Worm (Caenorhabditis elegans) whole organism, L3 larva: ENCODE results near the gene flh-1.

Experiments
- R02D3.7 ChIP-seq: fragments of 150-350 bp; optimal IDR thresholded peaks from 2 replicates; lab custom pipeline; 2014; ENCODE audit warnings: missing biosample characterization, missing genetic modification characterization
- aly-2 ChIP-seq: fragments of 150-350 bp; optimal IDR thresholded peaks from 2 replicates; lab custom pipeline; 2014; ENCODE audit warnings: missing biosample characterization, missing genetic modification characterization
- ama-1 ChIP-seq: fragments of 150-350 bp; optimal IDR thresholded peaks from 2 replicates; lab custom pipeline; 2018
- ceh-16 ChIP-seq: sonication (generic microtip); optimal IDR thresholded peaks from 2 replicates; lab custom pipeline; 2017; ENCODE audit warnings: missing biosample characterization, missing genetic modification characterization
- ceh-28 ChIP-seq: fragments of 150-350 bp; optimal IDR thresholded peaks from 2 replicates; lab custom pipeline; 2014; ENCODE audit warnings: missing biosample characterization, missing genetic modification reagents, missing genetic modification characterization
- ceh-82 ChIP-seq: fragments of 150-350 bp; optimal IDR thresholded peaks from 2 replicates; lab custom pipeline; 2014; ENCODE audit warnings: missing biosample characterization, missing genetic modification characterization
- ceh-9 ChIP-seq: sonication (generic microtip); optimal IDR thresholded peaks from 2 replicates; lab custom pipeline; 2018; ENCODE audit warnings: missing biosample characterization, missing genetic modification characterization
- egl-27 ChIP-seq: sonication (generic microtip); optimal IDR thresholded peaks from 4 replicates; lab custom pipeline; 2017; ENCODE audit warnings: missing biosample characterization, missing genetic modification reagents, missing genetic modification characterization
- egl-5 ChIP-seq: fragments of 150-350 bp; optimal IDR thresholded peaks from 2 replicates; lab custom pipeline; 2017; ENCODE audit warnings: missing biosample characterization, missing genetic modification reagents, missing genetic modification characterization, inconsistent platforms
- elt-2 ChIP-seq: sonication (generic microtip); optimal IDR thresholded peaks from 2 replicates; lab custom pipeline; 2016; ENCODE audit warnings: missing genetic modification reagents, mild to moderate bottlenecking, missing genetic modification characterization, missing compliant biosample characterization
- elt-3 ChIP-seq, 3 experiments: fragments of 150-350 bp in 1 of 3; sonication (generic microtip) in 2 of 3; optimal IDR thresholded peaks; 2 replicates in 2 of 3; 4 replicates in 1 of 3; lab custom pipeline; 2014 to 2017; ENCODE audit warnings: missing biosample characterization in 3 of 3, missing genetic modification characterization in 3 of 3
- fkh-10 ChIP-seq: sonication (generic microtip); optimal IDR thresholded peaks from 2 replicates; lab custom pipeline; 2017; ENCODE audit warnings: missing biosample characterization, missing genetic modification reagents, missing genetic modification characterization
- fkh-2 ChIP-seq: fragments of 150-350 bp; optimal IDR thresholded peaks from 2 replicates; lab custom pipeline; 2014; ENCODE audit warnings: missing biosample characterization, missing genetic modification reagents, missing genetic modification characterization
- fos-1 ChIP-seq: fragments of 150-350 bp; optimal IDR thresholded peaks from 2 replicates; lab custom pipeline; 2014; ENCODE audit warnings: missing biosample characterization, missing genetic modification characterization
- hmg-11 ChIP-seq: sonication (generic microtip); optimal IDR thresholded peaks from 2 replicates; lab custom pipeline; 2016; ENCODE audit warnings: missing genetic modification characterization, missing compliant biosample characterization
- jun-1 ChIP-seq: fragments of 150-350 bp; optimal IDR thresholded peaks from 2 replicates; lab custom pipeline; 2014; ENCODE audit warnings: missing biosample characterization, missing genetic modification reagents, missing genetic modification characterization
- lin-15B ChIP-seq: fragments of 150-350 bp; optimal IDR thresholded peaks from 2 replicates; lab custom pipeline; 2014; ENCODE audit warnings: missing biosample characterization, missing genetic modification characterization
- lsy-12 ChIP-seq: sonication (generic microtip); optimal IDR thresholded peaks from 2 replicates; lab custom pipeline; 2016; ENCODE audit warnings: mild to moderate bottlenecking, missing genetic modification characterization, missing compliant biosample characterization
- mml-1 ChIP-seq: fragments of 150-350 bp; sonication (generic microtip); optimal IDR thresholded peaks from 3 replicates; lab custom pipeline; 2014; ENCODE audit warnings: missing biosample characterization, missing genetic modification characterization
- nhr-11 ChIP-seq: fragments of 150-350 bp; optimal IDR thresholded peaks from 2 replicates; lab custom pipeline; 2014; ENCODE audit warnings: missing biosample characterization, missing genetic modification characterization
- nhr-12 ChIP-seq: fragments of 150-350 bp; optimal IDR thresholded peaks from 2 replicates; lab custom pipeline; 2014; ENCODE audit warnings: missing biosample characterization, missing genetic modification characterization
- nhr-23 ChIP-seq: fragments of 150-350 bp; optimal IDR thresholded peaks from 2 replicates; lab custom pipeline; 2014; ENCODE audit warnings: missing biosample characterization, missing genetic modification reagents, missing genetic modification characterization
- nhr-237 ChIP-seq: fragments of 150-350 bp; optimal IDR thresholded peaks from 2 replicates; lab custom pipeline; 2014; ENCODE audit warnings: missing biosample characterization, missing genetic modification characterization
- nhr-25 ChIP-seq: sonication (generic microtip); optimal IDR thresholded peaks from 2 replicates; lab custom pipeline; 2017; ENCODE audit warnings: missing biosample characterization, missing genetic modification characterization
- nhr-43 ChIP-seq: sonication (generic microtip); optimal IDR thresholded peaks from 2 replicates; lab custom pipeline; 2016; ENCODE audit warnings: mild to moderate bottlenecking, missing genetic modification characterization, missing compliant biosample characterization; ENCODE audit not compliant: poor library complexity, severe bottlenecking
- nhr-76 ChIP-seq: fragments of 150-350 bp; sonication (generic microtip); optimal IDR thresholded peaks from 5 replicates; lab custom pipeline; 2014; ENCODE audit warnings: missing biosample characterization, missing genetic modification characterization
- nhr-77 ChIP-seq: fragments of 150-350 bp; optimal IDR thresholded peaks from 2 replicates; lab custom pipeline; 2014; ENCODE audit warnings: missing biosample characterization, missing genetic modification characterization
- pha-4 ChIP-seq: fragments of 150-350 bp; optimal IDR thresholded peaks from 2 replicates; lab custom pipeline; 2014; ENCODE audit warnings: missing biosample characterization, missing genetic modification reagents, missing genetic modification characterization
- skn-1 ChIP-seq: fragments of 150-350 bp; optimal IDR thresholded peaks from 2 replicates; lab custom pipeline; 2014; ENCODE audit warnings: missing biosample characterization, missing genetic modification characterization
- snpc-4 ChIP-seq: fragments of 150-350 bp; optimal IDR thresholded peaks from 2 replicates; lab custom pipeline; 2014; ENCODE audit warnings: missing biosample characterization, missing genetic modification characterization
- unc-62 ChIP-seq: fragments of 150-350 bp; sonication (generic microtip); optimal IDR thresholded peaks from 4 replicates; lab custom pipeline; 2014; ENCODE audit warnings: missing biosample characterization, missing genetic modification reagents, missing genetic modification characterization
- ztf-4 ChIP-seq: fragments of 150-350 bp; optimal IDR thresholded peaks from 2 replicates; lab custom pipeline; 2014; ENCODE audit warnings: missing biosample characterization, missing genetic modification characterization

Gene flh-1

ce11 chrIV:9268916-9269315, 4.8 kb upstream of the flh-1 start:
- TF ChIP-seq ceh-9 (tag; lab: Kevin White, UChicago): no peak
- TF ChIP-seq egl-5 (tag; lab: Kevin White, UChicago): no peak
- TF ChIP-seq fkh-2: no peak
- TF ChIP-seq skn-1 (tag; lab: Kevin White, UChicago): no peak
- no peak for TF ChIP-seq ceh-82 (tag; lab: Kevin White, UChicago)

ce11 chrIV:9267581-9267980, 3.5 kb upstream of the flh-1 start:
- peak; percentile 5 for TF ChIP-seq nhr-25 (tag; lab: Kevin White, UChicago)
- no peak for TF ChIP-seq pha-4 (tag; lab: Kevin White, UChicago)
- TF ChIP-seq, all 47 proteins: peak for 1

ce11 chrIV:9266464-9266863, 2.4 kb upstream of the flh-1 start, which contains the start of gene Y11D7A.19:
Y11D7A.19 (minus strand) TSS chrIV:9266564.
- TF ChIP-seq unc-62: no peak
- TF ChIP-seq nhr-76 (tag; lab: Kevin White, UChicago): no peak
- TF ChIP-seq nhr-11 (tag; lab: Kevin White, UChicago): no peak
- TF ChIP-seq elt-3 (tag; optimal IDR thresholded peaks at IDR 0.05; lab: Kevin White, UChicago): no peak

ce11 chrIV:9264513-9264912, 443 bp upstream of the flh-1 start:
- no peak for TF ChIP-seq nhr-11 (tag; lab: Kevin White, UChicago)
- TF ChIP-seq ceh-82 (tag; lab: Kevin White, UChicago): no peak
- TF ChIP-seq R02D3.7 (tag; lab: Kevin White, UChicago): no peak
- no peak for TF ChIP-seq jun-1 (tag; lab: Kevin White, UChicago)
- TF ChIP-seq nhr-77 (tag; lab: Kevin White, UChicago): no peak
- no peak for TF ChIP-seq egl-27 (tag; lab: Kevin White, UChicago)
- no peak for TF ChIP-seq nhr-23 (tag; lab: Kevin White, UChicago)
- TF ChIP-seq nhr-237: no peak
- TF ChIP-seq ceh-28 (tag; lab: Kevin White, UChicago): no peak
- TF ChIP-seq mml-1: no peak
- TF ChIP-seq fos-1 (tag; lab: Kevin White, UChicago): no peak
- no peak for TF ChIP-seq hmg-11 (tag; lab: Kevin White, UChicago)
- TF ChIP-seq nhr-12 (tag; lab: Kevin White, UChicago): no peak

- no peak for TF ChIP-seq nhr-77 (tag; lab: Kevin White, UChicago)
- TF ChIP-seq aly-2 (tag; lab: Kevin White, UChicago): no peak
Observed at ce11 chrIV:9262295-9262694, 1.8 kb downstream of the flh-1 start.

- TF ChIP-seq ceh-16: no peak
- no peak for TF ChIP-seq fkh-10 (GFP tag; lab: Kevin White, UChicago)
- TF ChIP-seq nhr-77 (tag; lab: Kevin White, UChicago): no peak
- no peak for TF ChIP-seq ztf-4
- no peak for TF ChIP-seq ama-1 (lab: Kevin White, UChicago)
- TF ChIP-seq nhr-43: no peak
- no peak for TF ChIP-seq egl-5 (tag; lab: Kevin White, UChicago)
- no peak for TF ChIP-seq jun-1 (tag; lab: Kevin White, UChicago)
- no peak for TF ChIP-seq egl-27 (tag; lab: Kevin White, UChicago)
- no peak for TF ChIP-seq lin-15B
- no peak for TF ChIP-seq lsy-12 (tag; lab: Kevin White, UChicago)
- no peak for TF ChIP-seq skn-1 (tag; lab: Kevin White, UChicago)
- TF ChIP-seq ceh-82 (tag; lab: Kevin White, UChicago): no peak
- no peak for TF ChIP-seq nhr-76 (tag; lab: Kevin White, UChicago)
- TF ChIP-seq pha-4 (tag; lab: Kevin White, UChicago): no peak
- TF ChIP-seq nhr-12 (tag; lab: Kevin White, UChicago): no peak
- TF ChIP-seq nhr-25 (tag; lab: Kevin White, UChicago): no peak
- TF ChIP-seq snpc-4 (tag; lab: Kevin White, UChicago): no peak
- no peak for TF ChIP-seq nhr-23 (tag; lab: Kevin White, UChicago)
- no peak for TF ChIP-seq elt-2 (tag; lab: Kevin White, UChicago)
Observed at ce11 chrIV:9261687-9262086, 2.4 kb downstream of the flh-1 start, which contains the start of gene col-120. col-120 (minus strand) TSS chrIV:9261787.
